Fruit fly (Drosophila melanogaster): ENCODE results near the gene Dhpr.

The Dhpr gene

dm6 chr3L:9151183-9151786, 16.9 kb downstream of the Dhpr start:
- TF ChIP-seq Dfd (GFP tag; optimal IDR thresholded peaks at IDR 0.05) (peak; percentile 99), Sp1 (GFP tag; optimal IDR thresholded peaks at IDR 0.05) (no peak)

- TF ChIP-seq GATAd (GFP tag; optimal IDR thresholded peaks at IDR 0.05) (no peak), Dif (GFP tag; optimal IDR thresholded peaks at IDR 0.05; ENCODE audit: partially characterized antibody) (no peak), Jra (GFP tag; optimal IDR thresholded peaks at IDR 0.05) (no peak), dl (GFP tag; optimal IDR thresholded peaks at IDR 0.05; ENCODE audit: insufficient read depth in 1 of 2, partially characterized antibody in 2 of 2) (no peak), br (GFP tag; optimal IDR thresholded peaks at IDR 0.05) (no peak), Abd-B (GFP tag; optimal IDR thresholded peaks at IDR 0.05) (no peak), Vsx2 (GFP tag; optimal IDR thresholded peaks at IDR 0.05; ENCODE audit: partially characterized antibody) (no peak), Hnf4 (GFP tag; optimal IDR thresholded peaks at IDR 0.05) (no peak), Mio (GFP tag; optimal IDR thresholded peaks at IDR 0.05) (no peak), sv (GFP tag; optimal IDR thresholded peaks at IDR 0.05) (no peak), fru (GFP tag; optimal IDR thresholded peaks at IDR 0.05) (no peak), Sp1 (GFP tag; optimal IDR thresholded peaks at IDR 0.05) (no peak), ey (GFP tag; optimal IDR thresholded peaks at IDR 0.05) (no peak), Rel (GFP tag; optimal IDR thresholded peaks at IDR 0.05) (no peak), Rel (tag; optimal IDR thresholded peaks at IDR 0.05) (no peak), Myc (optimal IDR thresholded peaks at IDR 0.05) (no peak), dmrt93B (GFP tag; optimal IDR thresholded peaks at IDR 0.05) (no peak), CG32264 (GFP tag; optimal IDR thresholded peaks at IDR 0.05) (no peak), OdsH (GFP tag; optimal IDR thresholded peaks at IDR 0.05) (no peak), Hr78 (GFP tag; optimal IDR thresholded peaks at IDR 0.05) (no peak), rgr (GFP tag; optimal IDR thresholded peaks at IDR 0.05) (no peak)
Observed at dm6 chr3L:9182053-9182572, 47.8 kb downstream of the Dhpr start, which contains the start of gene Rdl. Rdl (minus strand) TSS chr3L:9182149.

Measured in whole organism, wandering third instar larva.